Worm (Caenorhabditis elegans) whole organism, L4 larva: ENCODE data around the gene C02F12.8.

Experiments used
- D1046.2 ChIP-seq: fragments of 200-800 bp; sonication (Bioruptor generic); IDR thresholded peaks from 2 replicates; pipeline ENCODE4 v1.3.6; 2022; ENCODE audit warnings: missing genetic modification characterization, missing compliant biosample characterization
- F26F4.8 ChIP-seq: fragments of 200-800 bp; sonication (Bioruptor generic); conservative IDR thresholded peaks from 2 replicates; pipeline ENCODE4 v1.3.6; 2022; ENCODE audit warnings: missing genetic modification characterization, missing compliant biosample characterization
- F37D6.2 ChIP-seq: sonication (generic microtip); optimal IDR thresholded peaks from 2 replicates; lab custom pipeline; 2016; ENCODE audit warnings: mild to moderate bottlenecking, missing genetic modification characterization, missing compliant biosample characterization
- Y48G9A.11 ChIP-seq: fragments of 200-800 bp; sonication (Bioruptor generic); IDR thresholded peaks from 2 replicates; pipeline ENCODE4 v1.3.6; 2022; ENCODE audit warnings: missing genetic modification reagents, missing genetic modification characterization, missing compliant biosample characterization
- Y75B8A.6 ChIP-seq: fragments of 200-800 bp; sonication (Bioruptor generic); IDR thresholded peaks from 2 replicates; pipeline ENCODE4 v1.3.6; 2022; ENCODE audit warnings: missing genetic modification reagents, missing genetic modification characterization, missing compliant biosample characterization
- ZK337.2 ChIP-seq: fragments of 200-800 bp; sonication (Bioruptor generic); IDR thresholded peaks from 2 replicates; pipeline ENCODE4 v1.3.6; 2022; ENCODE audit warnings: missing genetic modification reagents, missing genetic modification characterization, missing compliant biosample characterization
- aha-1 ChIP-seq: fragments of 150-350 bp; peaks from one replicate; lab custom pipeline; 2014; ENCODE audit warnings: missing biosample characterization, missing genetic modification characterization
- aly-2 ChIP-seq: sonication (generic microtip); optimal IDR thresholded peaks from 2 replicates; lab custom pipeline; 2018; ENCODE audit warnings: missing biosample characterization, missing genetic modification characterization
- arid-1 ChIP-seq: fragments of 200-800 bp; sonication (Bioruptor generic); conservative IDR thresholded peaks from 2 replicates; pipeline ENCODE4 v1.3.6; 2022; ENCODE audit warnings: missing genetic modification reagents, missing genetic modification characterization, missing compliant biosample characterization
- ceh-20 ChIP-seq: fragments of 200-800 bp; sonication (Bioruptor generic); IDR thresholded peaks from 2 replicates; pipeline ENCODE4 v1.3.6; 2022; ENCODE audit warnings: missing genetic modification reagents, missing genetic modification characterization, missing compliant biosample characterization
- ces-1 ChIP-seq: fragments of 150-350 bp; sonication (generic microtip); optimal IDR thresholded peaks from 4 replicates; lab custom pipeline; 2014; ENCODE audit warnings: missing biosample characterization, missing genetic modification reagents, missing genetic modification characterization
- daf-19 ChIP-seq: fragments of 200-800 bp; sonication (Bioruptor generic); conservative IDR thresholded peaks from 2 replicates; pipeline ENCODE4 v1.3.6; 2022; ENCODE audit warnings: missing genetic modification characterization, missing compliant biosample characterization
- dmd-6 ChIP-seq: fragments of 200-800 bp; sonication (Bioruptor generic); IDR thresholded peaks from 2 replicates; pipeline ENCODE4 v1.3.6; 2022; ENCODE audit warnings: missing genetic modification reagents, missing genetic modification characterization, missing compliant biosample characterization
- dmd-8 ChIP-seq: fragments of 200-800 bp; sonication (Bioruptor generic); IDR thresholded peaks from 2 replicates; pipeline ENCODE4 v1.3.6; 2022; ENCODE audit warnings: missing genetic modification characterization, missing compliant biosample characterization
- duxl-1 ChIP-seq: sonication (generic microtip); optimal IDR thresholded peaks from 2 replicates; lab custom pipeline; 2016; ENCODE audit warnings: mild to moderate bottlenecking, missing genetic modification characterization, moderate library complexity, missing compliant biosample characterization; ENCODE audit not compliant: poor library complexity
- dve-1 ChIP-seq: sonication (generic microtip); optimal IDR thresholded peaks from 2 replicates; lab custom pipeline; 2017; ENCODE audit warnings: antibody characterized with exemption, mild to moderate bottlenecking, missing genetic modification characterization, missing compliant biosample characterization; ENCODE audit not compliant: insufficient read depth
- egl-27 ChIP-seq: sonication (generic microtip); optimal IDR thresholded peaks from 3 replicates; lab custom pipeline; 2017; ENCODE audit warnings: missing biosample characterization, missing genetic modification reagents, missing genetic modification characterization
- hlh-11 ChIP-seq: fragments of 200-800 bp; sonication (Bioruptor generic); optimal IDR thresholded peaks from 2 replicates; lab custom pipeline; 2018; ENCODE audit warnings: mild to moderate bottlenecking, missing genetic modification characterization, missing compliant biosample characterization
- hlh-30 ChIP-seq: sonication (generic microtip); optimal IDR thresholded peaks from 2 replicates; lab custom pipeline; 2017; ENCODE audit warnings: antibody characterized with exemption, mild to moderate bottlenecking, missing genetic modification characterization, missing compliant biosample characterization; ENCODE audit not compliant: insufficient read depth
- jun-1 ChIP-seq: fragments of 150-350 bp; optimal IDR thresholded peaks from 2 replicates; lab custom pipeline; 2014; ENCODE audit warnings: missing biosample characterization, missing genetic modification reagents, missing genetic modification characterization
- lin-29 ChIP-seq: fragments of 200-800 bp; sonication (Bioruptor generic); IDR thresholded peaks from 2 replicates; pipeline ENCODE4 v1.3.6; 2022; ENCODE audit warnings: missing genetic modification reagents, missing genetic modification characterization, missing compliant biosample characterization
- madf-9 ChIP-seq: fragments of 200-800 bp; sonication (Bioruptor generic); conservative IDR thresholded peaks from 2 replicates; pipeline ENCODE4 v1.3.6; 2022; ENCODE audit warnings: missing genetic modification reagents, missing genetic modification characterization, missing compliant biosample characterization
- mdl-1 ChIP-seq, 2 experiments: fragments of 150-350 bp in 1 of 2; sonication (generic microtip) in 1 of 2; optimal IDR thresholded peaks; 2 replicates each; lab custom pipeline; 2014 to 2017; ENCODE audit warnings: missing biosample characterization in 2 of 2, missing genetic modification characterization in 2 of 2
- mep-1 ChIP-seq: fragments of 150-350 bp; sonication (generic microtip); optimal IDR thresholded peaks from 3 replicates; lab custom pipeline; 2014; ENCODE audit warnings: missing biosample characterization, missing genetic modification characterization
- nhr-10 ChIP-seq: fragments of 150-350 bp; optimal IDR thresholded peaks from 2 replicates; lab custom pipeline; 2014; ENCODE audit warnings: missing biosample characterization, missing genetic modification characterization
- nhr-28 ChIP-seq: fragments of 150-350 bp; optimal IDR thresholded peaks from 2 replicates; lab custom pipeline; 2014; ENCODE audit warnings: missing biosample characterization, missing genetic modification characterization
- nhr-6 ChIP-seq: fragments of 150-350 bp; optimal IDR thresholded peaks from 2 replicates; lab custom pipeline; 2014; ENCODE audit warnings: missing biosample characterization, missing genetic modification characterization
- nhr-76 ChIP-seq: fragments of 150-350 bp; optimal IDR thresholded peaks from 2 replicates; lab custom pipeline; 2014; ENCODE audit warnings: missing biosample characterization, missing genetic modification characterization
- nhr-77 ChIP-seq: fragments of 150-350 bp; optimal IDR thresholded peaks from 2 replicates; lab custom pipeline; 2014; ENCODE audit warnings: missing biosample characterization, missing genetic modification characterization
- pha-4 ChIP-seq, 2 experiments: fragments of 150-350 bp in 1 of 2; fragments of 200-800 bp in 1 of 2; sonication (Bioruptor generic) in 1 of 2; IDR thresholded peaks in 1 of 2; optimal IDR thresholded peaks in 1 of 2; 2 replicates each; pipeline versions ENCODE4 v1.3.6 to Lab custom; 2014 to 2022; ENCODE audit warnings: missing genetic modification characterization in 2 of 2, missing genetic modification reagents in 2 of 2, missing biosample characterization in 1 of 2, missing compliant biosample characterization in 1 of 2
- php-3 ChIP-seq: fragments of 200-800 bp; sonication (Bioruptor generic); IDR thresholded peaks from 2 replicates; pipeline ENCODE4 v1.3.6; 2022; ENCODE audit warnings: missing genetic modification reagents, missing genetic modification characterization, missing compliant biosample characterization
- pqm-1 ChIP-seq: sonication (generic microtip); optimal IDR thresholded peaks from 2 replicates; lab custom pipeline; 2017; ENCODE audit warnings: missing biosample characterization, missing genetic modification characterization
- rbr-2 ChIP-seq: sonication (generic microtip); optimal IDR thresholded peaks from 2 replicates; lab custom pipeline; 2016; ENCODE audit warnings: missing genotype, missing genetic modification characterization, missing compliant biosample characterization
- saeg-2 ChIP-seq: fragments of 200-800 bp; sonication (Bioruptor generic); IDR thresholded peaks from 2 replicates; pipeline ENCODE4 v1.3.6; 2022; ENCODE audit warnings: missing genetic modification reagents, missing genetic modification characterization, missing compliant biosample characterization
- set-16 ChIP-seq: fragments of 200-800 bp; sonication (Bioruptor generic); IDR thresholded peaks from 2 replicates; pipeline ENCODE4 v1.3.6; 2022; ENCODE audit warnings: missing genetic modification reagents, missing genetic modification characterization, missing compliant biosample characterization
- snpc-1.2 ChIP-seq: fragments of 200-800 bp; sonication (Bioruptor generic); IDR thresholded peaks from 2 replicates; pipeline ENCODE4 v1.3.6; 2022; ENCODE audit warnings: missing genetic modification reagents, missing genetic modification characterization, missing compliant biosample characterization
- snpc-4 ChIP-seq: fragments of 150-350 bp; optimal IDR thresholded peaks from 2 replicates; lab custom pipeline; 2014; ENCODE audit warnings: missing biosample characterization, missing genetic modification characterization
- spr-1 ChIP-seq: sonication (generic microtip); optimal IDR thresholded peaks from 2 replicates; lab custom pipeline; 2016; ENCODE audit warnings: mild to moderate bottlenecking, missing genetic modification characterization, missing compliant biosample characterization
- spr-3 ChIP-seq: fragments of 200-800 bp; sonication (Bioruptor generic); optimal IDR thresholded peaks from 2 replicates; lab custom pipeline; 2018; ENCODE audit warnings: mild to moderate bottlenecking, missing genetic modification characterization, missing compliant biosample characterization
- tag-97 ChIP-seq: fragments of 200-800 bp; sonication (Bioruptor generic); IDR thresholded peaks from 2 replicates; pipeline ENCODE4 v1.3.6; 2022; ENCODE audit warnings: missing genetic modification characterization, missing compliant biosample characterization
- unc-130 ChIP-seq: sonication (generic microtip); optimal IDR thresholded peaks from 2 replicates; lab custom pipeline; 2016; ENCODE audit warnings: missing genetic modification reagents, missing genetic modification characterization, missing compliant biosample characterization
- vab-7 ChIP-seq: fragments of 200-800 bp; sonication (Bioruptor generic); IDR thresholded peaks from 2 replicates; pipeline ENCODE4 v1.3.6; 2022; ENCODE audit warnings: missing genetic modification reagents, missing genetic modification characterization, missing compliant biosample characterization
- ztf-11 ChIP-seq: fragments of 150-350 bp; optimal IDR thresholded peaks from 2 replicates; lab custom pipeline; 2014; ENCODE audit warnings: missing biosample characterization, missing genetic modification characterization

C02F12.8 gene

DNA sequence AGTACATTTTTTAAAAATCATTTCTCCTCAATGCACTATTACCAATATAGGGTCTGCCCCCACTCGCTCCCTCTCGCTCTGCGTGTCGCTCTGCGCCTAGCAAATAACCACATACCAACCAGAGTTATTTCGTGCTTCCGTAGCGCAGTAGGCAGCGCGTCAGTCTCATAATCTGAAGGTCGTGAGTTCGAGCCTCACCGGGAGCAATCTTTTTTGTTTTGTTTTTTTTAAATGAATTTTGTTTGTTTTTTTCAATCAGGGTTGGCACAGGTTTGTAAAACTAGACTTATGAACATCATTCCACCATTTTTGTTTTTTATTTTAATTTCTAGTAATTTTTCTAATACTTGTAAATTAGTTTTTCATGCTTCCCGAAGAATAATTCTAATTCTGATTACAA is 4.6 kb upstream of the C02F12.8 start (continued):
- peak; percentile 81 for TF ChIP-seq duxl-1 (tag; lab: Kevin White, UChicago)
- peak; percentile 68 for TF ChIP-seq aha-1 (tag; lab: Kevin White, UChicago)
- TF ChIP-seq ces-1 (GFP tag; lab: Kevin White, UChicago): peak; percentile 10
- TF ChIP-seq daf-19 (GFP tag; lab: Robert Waterston, UW): 0 out of 2 replicates have a peak, but pooled peaks have one; percentile 62
- peak in 1 of 2 experiments; percentile 20 for TF ChIP-seq mdl-1 (tag; optimal IDR thresholded peaks at IDR 0.05; lab: Kevin White, UChicago)
- peak; percentile 95; the same call in 1 of the 2 replicates for TF ChIP-seq Y75B8A.6
- TF ChIP-seq, all 104 proteins: peak for 70

- TF ChIP-seq snpc-4 (tag; lab: Kevin White, UChicago) (no peak), F26F4.8 (no peak), pqm-1 (tag; lab: Kevin White, UChicago) (no peak), aha-1 (tag; lab: Kevin White, UChicago) (peak; percentile 18), pha-4 (GFP tag; IDR thresholded peaks at IDR 0.05; lab: Robert Waterston, UW) (no peak), pha-4 (tag; optimal IDR thresholded peaks at IDR 0.05; lab: Kevin White, UChicago) (no peak), tag-97 (GFP tag; lab: Robert Waterston, UW) (no peak), nhr-77 (tag; lab: Kevin White, UChicago) (no peak), madf-9 (GFP tag; lab: Robert Waterston, UW) (no peak)
These were observed 3.6 kb upstream of the C02F12.8 start, which contains the start of gene C01C4.3 for ce11 chrX:3696603-3697002. TSS of gene C01C4.3 (plus strand) at chrX:3696903.

ce11 chrX:3695826-3696225 is 2.8 kb upstream of the C02F12.8 start:
- TF ChIP-seq Y48G9A.11 (no peak), lin-29 (no peak), snpc-1.2 (no peak), php-3 (GFP tag; lab: Robert Waterston, UW) (no peak), unc-130 (no peak), ztf-11 (tag; lab: Kevin White, UChicago) (no peak), dve-1 (tag; lab: Kevin White, UChicago) (peak; percentile 6), aly-2 (tag; lab: Kevin White, UChicago) (no peak), egl-27 (tag; lab: Kevin White, UChicago) (no peak), arid-1 (GFP tag; lab: Robert Waterston, UW) (no peak), set-16 (GFP tag; lab: Robert Waterston, UW) (no peak), hlh-30 (tag; lab: Kevin White, UChicago) (peak; percentile 56), nhr-76 (no peak), dmd-8 (no peak), dmd-6 (GFP tag; lab: Robert Waterston, UW) (peak; percentile 15; the same call in 1 of the 2 replicates), hlh-11 (tag; lab: Kevin White, UChicago) (peak; percentile 24), nhr-28 (tag; lab: Kevin White, UChicago) (peak; percentile 11)

- TF ChIP-seq D1046.2 (no peak), tag-97 (GFP tag; lab: Robert Waterston, UW) (no peak), ZK337.2 (GFP tag; lab: Robert Waterston, UW) (no peak), daf-19 (GFP tag; lab: Robert Waterston, UW) (no peak), jun-1 (tag; lab: Kevin White, UChicago) (no peak), saeg-2 (GFP tag; lab: Robert Waterston, UW) (no peak), madf-9 (GFP tag; lab: Robert Waterston, UW) (0 out of 2 replicates have a peak, but pooled peaks have one; percentile 17), dmd-8 (0 out of 2 replicates have a peak, but pooled peaks have one; percentile 50), mep-1 (tag; lab: Kevin White, UChicago) (peak; percentile 81), F37D6.2 (tag; lab: Kevin White, UChicago) (peak; percentile 54), snpc-1.2 (no peak), spr-1 (tag; lab: Kevin White, UChicago) (no peak), rbr-2 (tag; lab: Kevin White, UChicago) (peak; percentile 79), pha-4 (GFP tag; IDR thresholded peaks at IDR 0.05; lab: Robert Waterston, UW) (no peak), pha-4 (tag; optimal IDR thresholded peaks at IDR 0.05; lab: Kevin White, UChicago) (no peak), duxl-1 (tag; lab: Kevin White, UChicago) (no peak), nhr-10 (no peak), egl-27 (tag; lab: Kevin White, UChicago) (no peak), spr-3 (GFP tag; lab: Kevin White, UChicago) (no peak), lin-29 (no peak), Y48G9A.11 (no peak), nhr-6 (no peak), ceh-20 (GFP tag; lab: Robert Waterston, UW) (0 out of 2 replicates have a peak, but pooled peaks have one; percentile 33), vab-7 (peak; percentile 58; the same call in 1 of the 2 replicates), F26F4.8 (no peak), nhr-77 (tag; lab: Kevin White, UChicago) (no peak)
These were observed 1.1 kb upstream of the C02F12.8 start for ce11 chrX:3694172-3694571.
